Worm (Caenorhabditis elegans) whole organism, late embryonic: ENCODE measurements around the gene met-2.
A peak's percentile ranks its signal among the peaks of the same experiment; 100 is the strongest.

Experiments
- F13H6.1 ChIP-seq: sonication (generic microtip); optimal IDR thresholded peaks from 2 replicates; lab custom pipeline; 2016; ENCODE audit warnings: missing genetic modification characterization, missing compliant biosample characterization
- Y22D7AL.16 ChIP-seq: sonication (generic microtip); optimal IDR thresholded peaks from 2 replicates; lab custom pipeline; 2016; ENCODE audit warnings: missing genetic modification characterization, missing compliant biosample characterization
- ahr-1 ChIP-seq: sonication (generic microtip); optimal IDR thresholded peaks from 2 replicates; lab custom pipeline; 2016; ENCODE audit warnings: missing genetic modification characterization, missing compliant biosample characterization
- ama-1 ChIP-seq: fragments of 150-350 bp; optimal IDR thresholded peaks from 2 replicates; lab custom pipeline; 2014
- ceh-14 ChIP-seq: sonication (generic microtip); optimal IDR thresholded peaks from 2 replicates; lab custom pipeline; 2016; ENCODE audit warnings: missing genotype, missing genetic modification characterization, missing compliant biosample characterization
- ceh-19 ChIP-seq: fragments of 200-800 bp; sonication (Bioruptor generic); optimal IDR thresholded peaks from 2 replicates; lab custom pipeline; 2018; ENCODE audit warnings: mild to moderate bottlenecking, missing genetic modification characterization, missing compliant biosample characterization
- ceh-22 ChIP-seq: sonication (generic microtip); optimal IDR thresholded peaks from 2 replicates; lab custom pipeline; 2017; ENCODE audit warnings: missing biosample characterization, missing genetic modification characterization
- ceh-31 ChIP-seq: sonication (generic microtip); optimal IDR thresholded peaks from 2 replicates; lab custom pipeline; 2016; ENCODE audit warnings: missing genetic modification characterization, missing compliant biosample characterization
- ceh-34 ChIP-seq: sonication (generic microtip); optimal IDR thresholded peaks from 2 replicates; lab custom pipeline; 2016; ENCODE audit warnings: mild to moderate bottlenecking, missing genetic modification characterization, missing compliant biosample characterization
- ceh-45 ChIP-seq: fragments of 200-800 bp; sonication (Bioruptor generic); IDR thresholded peaks from 2 replicates; pipeline ENCODE4 v1.3.6; 2022; ENCODE audit warnings: missing genetic modification reagents, missing genetic modification characterization, missing compliant biosample characterization
- dmd-4 ChIP-seq: sonication (generic microtip); optimal IDR thresholded peaks from 2 replicates; lab custom pipeline; 2016; ENCODE audit warnings: borderline replicate concordance, missing genetic modification characterization, missing compliant biosample characterization
- dve-1 ChIP-seq: sonication (generic microtip); optimal IDR thresholded peaks from 2 replicates; lab custom pipeline; 2017; ENCODE audit warnings: antibody characterized with exemption, mild to moderate bottlenecking, missing genetic modification characterization, missing compliant biosample characterization
- elt-2 ChIP-seq: sonication (generic microtip); optimal IDR thresholded peaks from 2 replicates; lab custom pipeline; 2016; ENCODE audit warnings: missing genetic modification reagents, missing genetic modification characterization, missing compliant biosample characterization
- elt-4 ChIP-seq: sonication (generic microtip); optimal IDR thresholded peaks from 2 replicates; lab custom pipeline; 2016; ENCODE audit warnings: missing genetic modification characterization, missing compliant biosample characterization
- ets-4 ChIP-seq: sonication (generic microtip); optimal IDR thresholded peaks from 2 replicates; lab custom pipeline; 2016; ENCODE audit warnings: missing genetic modification characterization, missing compliant biosample characterization
- eyg-1 ChIP-seq: sonication (generic microtip); optimal IDR thresholded peaks from 2 replicates; lab custom pipeline; 2016; ENCODE audit warnings: missing genotype, missing genetic modification characterization, missing compliant biosample characterization
- fkh-10 ChIP-seq: fragments of 150-350 bp; optimal IDR thresholded peaks from 2 replicates; lab custom pipeline; 2014; ENCODE audit warnings: missing biosample characterization, missing genetic modification reagents, missing genetic modification characterization
- fkh-6 ChIP-seq: sonication (generic microtip); optimal IDR thresholded peaks from 2 replicates; lab custom pipeline; 2016; ENCODE audit warnings: missing genetic modification characterization, missing compliant biosample characterization
- hlh-15 ChIP-seq: sonication (generic microtip); optimal IDR thresholded peaks from 2 replicates; lab custom pipeline; 2016; ENCODE audit warnings: missing genetic modification characterization, missing compliant biosample characterization
- hlh-30 ChIP-seq: sonication (generic microtip); optimal IDR thresholded peaks from 2 replicates; lab custom pipeline; 2017; ENCODE audit warnings: antibody characterized with exemption, missing genetic modification characterization, missing compliant biosample characterization; ENCODE audit not compliant: insufficient read depth
- hlh-6 ChIP-seq: sonication (generic microtip); optimal IDR thresholded peaks from 2 replicates; lab custom pipeline; 2016; ENCODE audit warnings: missing genotype, missing genetic modification characterization, missing compliant biosample characterization
- hlh-8 ChIP-seq: sonication (generic microtip); optimal IDR thresholded peaks from 2 replicates; lab custom pipeline; 2016; ENCODE audit warnings: missing genotype, missing genetic modification characterization, missing compliant biosample characterization
- lim-6 ChIP-seq: sonication (generic microtip); optimal IDR thresholded peaks from 2 replicates; lab custom pipeline; 2016; ENCODE audit warnings: missing genetic modification characterization, missing compliant biosample characterization
- madf-2 ChIP-seq: sonication (generic microtip); optimal IDR thresholded peaks from 2 replicates; lab custom pipeline; 2017; ENCODE audit warnings: missing genetic modification characterization, missing compliant biosample characterization
- nfya-1 ChIP-seq: sonication (generic microtip); optimal IDR thresholded peaks from 2 replicates; lab custom pipeline; 2017; ENCODE audit warnings: missing genetic modification characterization, mild to moderate bottlenecking, missing compliant biosample characterization, antibody characterized with exemption, moderate library complexity
- nhr-11 ChIP-seq: fragments of 150-350 bp; optimal IDR thresholded peaks from 2 replicates; lab custom pipeline; 2014; ENCODE audit warnings: missing biosample characterization, missing genetic modification characterization
- npax-4 ChIP-seq: sonication (generic microtip); optimal IDR thresholded peaks from 2 replicates; lab custom pipeline; 2016; ENCODE audit warnings: missing genetic modification characterization, missing compliant biosample characterization
- odd-2 ChIP-seq: sonication (generic microtip); optimal IDR thresholded peaks from 2 replicates; lab custom pipeline; 2017; ENCODE audit warnings: antibody characterized with exemption, mild to moderate bottlenecking, missing genetic modification characterization, missing compliant biosample characterization
- pag-3 ChIP-seq: sonication (generic microtip); optimal IDR thresholded peaks from 2 replicates; lab custom pipeline; 2016; ENCODE audit warnings: missing compliant biosample characterization, missing genetic modification characterization, borderline replicate concordance
- pat-9 ChIP-seq: fragments of 200-800 bp; sonication (Bioruptor generic); optimal IDR thresholded peaks from 2 replicates; lab custom pipeline; 2018; ENCODE audit warnings: mild to moderate bottlenecking, missing genetic modification characterization, moderate library complexity, missing compliant biosample characterization
- pqm-1 ChIP-seq: sonication (generic microtip); optimal IDR thresholded peaks from 2 replicates; lab custom pipeline; 2016; ENCODE audit warnings: missing genetic modification characterization, missing compliant biosample characterization
- pros-1 ChIP-seq: fragments of 150-350 bp; optimal IDR thresholded peaks from 2 replicates; lab custom pipeline; 2014; ENCODE audit warnings: missing biosample characterization, missing genetic modification reagents, missing genetic modification characterization
- rnt-1 ChIP-seq: sonication (generic microtip); optimal IDR thresholded peaks from 2 replicates; lab custom pipeline; 2016; ENCODE audit warnings: missing genetic modification characterization, missing compliant biosample characterization
- sdc-2 ChIP-seq: sonication (generic microtip); optimal IDR thresholded peaks from 2 replicates; lab custom pipeline; 2016; ENCODE audit warnings: missing genotype, missing genetic modification characterization, missing compliant biosample characterization
- sox-4 ChIP-seq: sonication (generic microtip); optimal IDR thresholded peaks from 2 replicates; lab custom pipeline; 2017; ENCODE audit warnings: mild to moderate bottlenecking, missing genetic modification characterization, inconsistent platforms, missing compliant biosample characterization
- tbx-2 ChIP-seq: sonication (generic microtip); optimal IDR thresholded peaks from 2 replicates; lab custom pipeline; 2016; ENCODE audit warnings: missing genetic modification characterization, missing compliant biosample characterization
- unc-3 ChIP-seq, 2 experiments: fragments of 200-800 bp in 1 of 2; sonication (Bioruptor generic) in 1 of 2; sonication (generic microtip) in 1 of 2; conservative IDR thresholded peaks in 1 of 2; optimal IDR thresholded peaks in 1 of 2; 2 replicates each; pipeline versions ENCODE4 v1.3.6 to Lab custom; 2016 to 2022; ENCODE audit warnings: missing compliant biosample characterization in 2 of 2, missing genetic modification characterization in 2 of 2, missing genetic modification reagents in 1 of 2
- unc-42 ChIP-seq: sonication (generic microtip); optimal IDR thresholded peaks from 2 replicates; lab custom pipeline; 2016; ENCODE audit warnings: missing genotype, missing genetic modification characterization, missing compliant biosample characterization
- unc-86 ChIP-seq: sonication (generic microtip); optimal IDR thresholded peaks from 2 replicates; lab custom pipeline; 2016; ENCODE audit warnings: missing genetic modification characterization, missing compliant biosample characterization
- zip-5 ChIP-seq: sonication (generic microtip); optimal IDR thresholded peaks from 2 replicates; lab custom pipeline; 2016; ENCODE audit warnings: missing genetic modification characterization, missing compliant biosample characterization
- ztf-16 ChIP-seq: sonication (generic microtip); optimal IDR thresholded peaks from 2 replicates; lab custom pipeline; 2017; ENCODE audit warnings: missing genetic modification characterization, missing compliant biosample characterization

The met-2 gene

DNA sequence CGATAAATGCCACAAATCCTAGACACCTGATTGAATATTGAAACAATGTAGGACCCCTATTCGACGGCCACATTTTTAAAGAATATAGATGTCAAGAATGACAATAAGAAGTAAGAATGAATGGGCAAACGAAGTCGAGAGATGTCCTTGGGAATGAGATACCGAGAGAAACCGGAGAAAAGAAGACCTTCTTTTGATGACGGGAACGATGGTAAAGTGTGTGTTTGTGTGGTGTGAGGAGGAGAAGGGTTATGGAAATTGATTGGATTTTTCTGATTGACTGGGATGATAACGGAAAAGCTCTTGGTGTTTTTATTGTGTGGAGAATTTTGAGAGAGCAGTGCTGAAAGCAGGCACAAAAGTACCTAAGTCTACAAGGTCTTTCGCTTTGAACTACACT is 6.5 kb upstream of the met-2 start, which contains the start of gene R05D3.9:
Gene R05D3.9, minus strand, starts transcription at position 101 of the 400 bp plus-strand sequence.
- TF ChIP-seq ets-4, result no peak
- TF ChIP-seq unc-42, result no peak
- no peak for TF ChIP-seq hlh-15 (tag; lab: Kevin White, UChicago)
- TF ChIP-seq Y22D7AL.16 (tag; lab: Kevin White, UChicago), result no peak
- no peak for TF ChIP-seq madf-2 (tag; lab: Kevin White, UChicago)
- no peak for TF ChIP-seq odd-2 (tag; lab: Kevin White, UChicago)
- TF ChIP-seq F13H6.1, result no peak
- no peak for TF ChIP-seq dve-1 (tag; lab: Kevin White, UChicago)
- no peak for TF ChIP-seq elt-4 (tag; lab: Kevin White, UChicago)
- no peak for TF ChIP-seq ceh-14 (tag; lab: Kevin White, UChicago)
- no peak for TF ChIP-seq hlh-6 (tag; lab: Kevin White, UChicago)
- no peak for TF ChIP-seq tbx-2 (tag; lab: Kevin White, UChicago)
- TF ChIP-seq lim-6 (tag; lab: Kevin White, UChicago), result no peak
- TF ChIP-seq fkh-6 (tag; lab: Kevin White, UChicago), result no peak
- TF ChIP-seq hlh-8 (tag; lab: Kevin White, UChicago), result no peak
- TF ChIP-seq pat-9 (tag; lab: Kevin White, UChicago), result no peak

DNA sequence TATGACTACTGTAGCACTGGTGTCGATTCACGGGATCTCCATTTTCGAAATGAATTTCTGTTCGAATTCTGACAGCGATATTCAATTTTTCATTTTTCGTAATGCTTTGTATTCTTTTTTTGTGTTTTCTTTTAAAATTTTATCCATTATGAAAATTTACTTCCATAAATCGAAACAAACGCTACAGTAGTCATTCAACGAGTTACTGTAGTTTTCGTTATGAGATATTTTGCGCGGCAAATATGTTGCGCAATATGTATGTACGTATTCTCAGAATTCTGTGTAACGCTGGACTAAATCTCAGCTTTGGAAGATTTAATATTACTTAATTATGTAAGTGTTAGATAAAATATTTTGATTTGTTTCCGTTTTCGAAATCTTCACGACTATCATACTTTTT is 5.9 kb upstream of the met-2 start:
- no peak for TF ChIP-seq unc-86
- no peak for TF ChIP-seq pros-1 (tag; lab: Kevin White, UChicago)
- TF ChIP-seq ceh-45 (GFP tag; lab: Robert Waterston, UW), result no peak
- no peak for TF ChIP-seq pag-3 (tag; lab: Kevin White, UChicago)
- no peak for TF ChIP-seq pqm-1 (tag; lab: Kevin White, UChicago)
- TF ChIP-seq eyg-1 (tag; lab: Kevin White, UChicago), result no peak
- no peak for TF ChIP-seq F13H6.1
- TF ChIP-seq ceh-22 (tag; lab: Kevin White, UChicago), result no peak
- no peak for TF ChIP-seq ceh-19 (GFP tag; lab: Kevin White, UChicago)
- TF ChIP-seq ztf-16 (tag; lab: Kevin White, UChicago), result no peak
- no peak for TF ChIP-seq dve-1 (tag; lab: Kevin White, UChicago)
- no peak for TF ChIP-seq fkh-10 (GFP tag; lab: Kevin White, UChicago)
- TF ChIP-seq dmd-4, result no peak
- TF ChIP-seq hlh-15 (tag; lab: Kevin White, UChicago), result no peak
- TF ChIP-seq unc-3 (GFP tag; conservative IDR thresholded peaks at IDR 0.05; lab: Robert Waterston, UW), result no peak
- TF ChIP-seq unc-3 (tag; optimal IDR thresholded peaks at IDR 0.05; lab: Kevin White, UChicago), result no peak
- no peak for TF ChIP-seq nhr-11 (tag; lab: Kevin White, UChicago)
- TF ChIP-seq ceh-31, result no peak
- TF ChIP-seq sdc-2 (tag; lab: Kevin White, UChicago), result no peak
- TF ChIP-seq unc-42, result no peak
- TF ChIP-seq, all 69 proteins: peak for 0

DNA sequence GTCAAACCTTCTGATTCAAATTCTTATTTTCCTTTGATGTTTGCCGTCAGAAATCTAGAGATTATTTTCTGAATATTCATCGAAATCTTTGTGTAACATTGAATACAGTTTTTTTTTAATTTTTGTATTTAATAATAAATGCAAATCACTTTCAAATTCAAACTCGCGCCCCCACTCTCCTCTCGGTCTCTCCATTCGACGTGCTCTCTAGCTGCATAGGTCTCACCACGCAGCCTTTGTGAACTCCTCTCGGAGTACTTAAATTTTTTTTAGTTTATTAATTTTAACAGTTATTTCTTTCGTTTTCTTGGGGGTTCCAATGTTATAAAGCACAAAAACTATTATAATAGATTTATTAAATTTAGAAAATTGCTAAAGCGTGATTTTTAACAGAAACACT is 4.9 kb upstream of the met-2 start:
- TF ChIP-seq unc-86 (no peak), ama-1 (lab: Kevin White, UChicago) (no peak), rnt-1 (tag; lab: Kevin White, UChicago) (no peak), lim-6 (tag; lab: Kevin White, UChicago) (no peak), elt-2 (tag; lab: Kevin White, UChicago) (no peak), fkh-6 (tag; lab: Kevin White, UChicago) (no peak), npax-4 (tag; lab: Kevin White, UChicago) (no peak), ahr-1 (tag; lab: Kevin White, UChicago) (no peak)

DNA sequence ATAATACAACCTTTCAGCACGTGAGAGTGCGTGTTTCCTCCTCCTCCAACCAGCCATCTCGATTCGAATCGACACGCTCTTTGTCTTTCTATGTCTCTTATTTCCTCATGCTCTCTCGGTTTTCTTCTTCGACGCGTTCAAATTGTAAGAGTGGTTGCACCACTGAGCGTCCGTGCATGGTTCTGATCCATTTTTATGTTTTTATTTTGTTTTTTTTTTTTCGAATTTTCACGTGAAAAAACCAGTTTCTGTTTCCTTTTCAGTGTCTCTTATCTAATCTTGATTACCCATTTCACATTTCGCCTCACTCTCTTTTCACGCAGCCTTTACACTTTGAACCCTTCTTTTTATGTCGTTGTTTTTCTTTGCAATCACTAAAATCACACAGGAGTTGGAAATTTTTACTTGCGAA is 4.2 kb upstream of the met-2 start:
- no peak for TF ChIP-seq F13H6.1
- TF ChIP-seq hlh-30 (tag; lab: Kevin White, UChicago), result peak; percentile 20
- peak; percentile 57 for TF ChIP-seq nfya-1
- TF ChIP-seq sox-4 (tag; lab: Kevin White, UChicago), result no peak
- no peak for TF ChIP-seq zip-5 (tag; lab: Kevin White, UChicago)
- peak; percentile 1 for TF ChIP-seq ceh-31
- TF ChIP-seq ceh-34, result no peak
